Worm (Caenorhabditis elegans) whole organism, L2 larva: Measurements from ENCODE around the gene clec-222.
A peak's percentile ranks its signal among the peaks of the same experiment; 100 is the strongest.

ENCODE experiments used
- C34F6.9 ChIP-seq: fragments of 150-350 bp; optimal IDR thresholded peaks from 2 replicates; lab custom pipeline; 2014; ENCODE audit warnings: missing biosample characterization, missing genetic modification characterization
- F13H6.1 ChIP-seq: sonication (generic microtip); optimal IDR thresholded peaks from 2 replicates; lab custom pipeline; 2016; ENCODE audit warnings: missing genetic modification characterization, missing compliant biosample characterization
- blmp-1 ChIP-seq: sonication (generic microtip); optimal IDR thresholded peaks from 2 replicates; lab custom pipeline; 2017; ENCODE audit warnings: missing genetic modification characterization, mild to moderate bottlenecking, missing compliant biosample characterization, antibody characterized with exemption, moderate library complexity; ENCODE audit not compliant: insufficient read depth
- ceh-82 ChIP-seq: fragments of 150-350 bp; optimal IDR thresholded peaks from 2 replicates; lab custom pipeline; 2014; ENCODE audit warnings: missing biosample characterization, missing genetic modification characterization
- dmd-4 ChIP-seq: sonication (generic microtip); optimal IDR thresholded peaks from 2 replicates; lab custom pipeline; 2017; ENCODE audit warnings: missing biosample characterization, missing genetic modification characterization
- mbf-1 ChIP-seq: sonication (generic microtip); optimal IDR thresholded peaks from 2 replicates; lab custom pipeline; 2017; ENCODE audit warnings: missing biosample characterization, missing genetic modification characterization
- nhr-10 ChIP-seq: sonication (generic microtip); optimal IDR thresholded peaks from 2 replicates; lab custom pipeline; 2017; ENCODE audit warnings: missing biosample characterization, missing genetic modification characterization
- nhr-129 ChIP-seq: fragments of 150-350 bp; optimal IDR thresholded peaks from 2 replicates; lab custom pipeline; 2014; ENCODE audit warnings: missing biosample characterization, missing genetic modification characterization
- nhr-21 ChIP-seq: fragments of 150-350 bp; optimal IDR thresholded peaks from 2 replicates; lab custom pipeline; 2014; ENCODE audit warnings: missing biosample characterization, missing genetic modification characterization
- nhr-25 ChIP-seq: fragments of 150-350 bp; sonication (generic microtip); optimal IDR thresholded peaks from 3 replicates; lab custom pipeline; 2014; ENCODE audit warnings: missing biosample characterization, missing genetic modification characterization
- nhr-6 ChIP-seq: fragments of 150-350 bp; optimal IDR thresholded peaks from 2 replicates; lab custom pipeline; 2014; ENCODE audit warnings: missing biosample characterization, missing genetic modification characterization
- nhr-77 ChIP-seq: fragments of 150-350 bp; optimal IDR thresholded peaks from 2 replicates; lab custom pipeline; 2014; ENCODE audit warnings: missing biosample characterization, missing genetic modification characterization
- sma-9 ChIP-seq, 2 experiments: fragments of 150-350 bp in 1 of 2; sonication (generic microtip) in 1 of 2; optimal IDR thresholded peaks; 2 replicates each; lab custom pipeline; 2014 to 2016; ENCODE audit warnings: missing genetic modification characterization in 2 of 2, mild to moderate bottlenecking in 1 of 2, missing biosample characterization in 1 of 2, missing compliant biosample characterization in 1 of 2, missing genetic modification reagents in 1 of 2, moderate library complexity in 1 of 2
- snpc-4 ChIP-seq: fragments of 150-350 bp; optimal IDR thresholded peaks from 2 replicates; lab custom pipeline; 2014; ENCODE audit warnings: missing biosample characterization, missing genetic modification characterization
- unc-39 ChIP-seq: fragments of 150-350 bp; optimal IDR thresholded peaks from 2 replicates; lab custom pipeline; 2014; ENCODE audit warnings: missing biosample characterization, missing genetic modification characterization
- zag-1 ChIP-seq: fragments of 150-350 bp; optimal IDR thresholded peaks from 2 replicates; lab custom pipeline; 2014; ENCODE audit warnings: missing biosample characterization, missing genetic modification characterization
- ztf-11 ChIP-seq: sonication (generic microtip); optimal IDR thresholded peaks from 2 replicates; lab custom pipeline; 2017; ENCODE audit warnings: missing biosample characterization, missing genetic modification characterization
- ztf-4 ChIP-seq: fragments of 150-350 bp; optimal IDR thresholded peaks from 2 replicates; lab custom pipeline; 2014; ENCODE audit warnings: missing biosample characterization, missing genetic modification characterization

The clec-222 gene

ce11 chrV:11316801-11317200 is 45.6 kb downstream of the clec-222 start, which contains the start of gene cutl-18:
Gene cutl-18 (minus strand): TSS chrV:11316901.
- TF ChIP-seq dmd-4 (tag; lab: Kevin White, UChicago) = no peak
- no peak for TF ChIP-seq ceh-82 (tag; lab: Kevin White, UChicago)
- TF ChIP-seq nhr-10 (tag; lab: Kevin White, UChicago) = no peak
- TF ChIP-seq ztf-11 (tag; lab: Kevin White, UChicago) = no peak
- TF ChIP-seq zag-1 (tag; lab: Kevin White, UChicago) = no peak
- no peak for TF ChIP-seq nhr-25 (tag; lab: Kevin White, UChicago)
- TF ChIP-seq unc-39 (tag; lab: Kevin White, UChicago) = no peak
- no peak for TF ChIP-seq nhr-6 (tag; lab: Kevin White, UChicago)
- no peak for TF ChIP-seq nhr-21 (tag; lab: Kevin White, UChicago)
- no peak for TF ChIP-seq mbf-1
- TF ChIP-seq ztf-4 (tag; lab: Kevin White, UChicago) = no peak
- TF ChIP-seq, all 48 proteins: peak for 0

DNA sequence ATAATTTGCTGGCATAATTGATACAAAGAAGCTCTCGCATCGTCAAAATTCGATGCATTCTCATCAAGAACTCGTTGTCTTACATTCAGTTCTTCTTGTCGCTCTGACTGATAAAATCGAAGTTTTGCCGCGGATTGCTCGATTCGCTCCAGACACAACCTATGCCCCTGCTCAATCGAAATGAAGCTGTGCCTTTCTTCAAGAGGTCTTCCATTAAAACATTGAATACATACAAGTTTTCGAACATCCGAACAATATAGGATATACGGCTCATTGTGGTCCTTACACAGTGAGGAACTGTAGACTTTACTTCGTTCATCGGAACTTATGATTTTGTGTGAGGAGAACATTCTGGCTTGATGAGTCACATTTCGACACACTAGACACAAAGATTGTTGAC is 49.7 kb downstream of the clec-222 start:
- no peak for TF ChIP-seq nhr-77 (tag; lab: Kevin White, UChicago)
- no peak for TF ChIP-seq nhr-6 (tag; lab: Kevin White, UChicago)
- TF ChIP-seq C34F6.9 (tag; lab: Kevin White, UChicago) = no peak
- no peak for TF ChIP-seq sma-9 (GFP tag; optimal IDR thresholded peaks at IDR 0.05; lab: Kevin White, UChicago)
- TF ChIP-seq sma-9 (tag; optimal IDR thresholded peaks at IDR 0.05; lab: Kevin White, UChicago) = no peak
- TF ChIP-seq unc-39 (tag; lab: Kevin White, UChicago) = no peak

ce11 chrV:11321719-11322118 is 50.6 kb downstream of the clec-222 start, which contains the start of gene F47G9.4:
Gene F47G9.4 (minus strand): TSS chrV:11321816.
- TF ChIP-seq nhr-129 (peak; percentile 8), F13H6.1 (tag; lab: Kevin White, UChicago) (peak; percentile 50), blmp-1 (tag; lab: Kevin White, UChicago) (no peak), snpc-4 (tag; lab: Kevin White, UChicago) (no peak)
